Fruit fly (Drosophila melanogaster) whole organism, wandering third instar larva: ENCODE results near the gene CG13126.

Experiments
- Abd-B ChIP-seq: fragments of >200 bp; optimal IDR thresholded peaks from 2 replicates; lab custom pipeline; 2017; ENCODE audit warnings: missing biosample characterization, missing genetic modification characterization
- CrebA ChIP-seq: fragments of 200-800 bp; sonication (Bioruptor generic); optimal IDR thresholded peaks from 2 replicates; lab custom pipeline; 2016; ENCODE audit warnings: missing biosample characterization, mild to moderate bottlenecking, missing genetic modification characterization, borderline replicate concordance
- GATAd ChIP-seq: sonication (Bioruptor generic); optimal IDR thresholded peaks from 2 replicates; lab custom pipeline; 2016; ENCODE audit warnings: missing biosample characterization, missing genetic modification characterization
- Hr78 ChIP-seq: fragments of >200 bp; optimal IDR thresholded peaks from 2 replicates; lab custom pipeline; 2017; ENCODE audit warnings: missing biosample characterization, missing genetic modification characterization
- Rel ChIP-seq, 2 experiments: fragments of 200-800 bp; sonication (Bioruptor generic) in 1 of 2; optimal IDR thresholded peaks; 2 replicates in 1 of 2; 3 replicates in 1 of 2; lab custom pipeline; 2016 to 2019; ENCODE audit warnings: mild to moderate bottlenecking in 2 of 2, missing biosample characterization in 2 of 2, missing genetic modification characterization in 2 of 2, moderate library complexity in 1 of 2
- Sp1 ChIP-seq: fragments of 200-800 bp; sonication (Bioruptor generic); optimal IDR thresholded peaks from 3 replicates; lab custom pipeline; 2019; ENCODE audit warnings: missing biosample characterization, mild to moderate bottlenecking, missing genetic modification characterization, moderate library complexity
- ey ChIP-seq: fragments of 200-800 bp; sonication (Bioruptor generic); optimal IDR thresholded peaks from 2 replicates; lab custom pipeline; 2016; ENCODE audit warnings: missing biosample characterization, missing genetic modification characterization
- foxo ChIP-seq, 2 experiments: fragments of 200-800 bp; sonication (Bioruptor generic); optimal IDR thresholded peaks; 2 replicates in 1 of 2; 3 replicates in 1 of 2; lab custom pipeline; 2016 to 2017; ENCODE audit warnings: missing biosample characterization in 2 of 2, missing genetic modification characterization in 2 of 2
- fru ChIP-seq: fragments of 200-800 bp; sonication (Bioruptor generic); optimal IDR thresholded peaks from 3 replicates; lab custom pipeline; 2016; ENCODE audit warnings: missing biosample characterization, mild to moderate bottlenecking, missing genetic modification characterization
- h ChIP-seq: fragments of 200-800 bp; sonication (Bioruptor generic); optimal IDR thresholded peaks from 3 replicates; lab custom pipeline; 2016; ENCODE audit warnings: missing biosample characterization, mild to moderate bottlenecking, missing genetic modification characterization
- jim ChIP-seq: fragments of 175-275, 200-325 bp; sonication (Bioruptor generic); optimal IDR thresholded peaks from 2 replicates; lab custom pipeline; 2016; ENCODE audit warnings: missing biosample characterization, mild to moderate bottlenecking, missing genetic modification characterization
- lola ChIP-seq: fragments of >200 bp; optimal IDR thresholded peaks from 2 replicates; lab custom pipeline; 2017; ENCODE audit warnings: missing biosample characterization, missing genetic modification characterization
- pan ChIP-seq: fragments of >200 bp; optimal IDR thresholded peaks from 2 replicates; lab custom pipeline; 2017
- tai ChIP-seq: sonication (Bioruptor generic); optimal IDR thresholded peaks from 2 replicates; lab custom pipeline; 2016; ENCODE audit warnings: missing biosample characterization, missing genetic modification characterization

dm6 chr2L:9948520-9948858 is 5.5 kb downstream of the CG13126 start:
- TF ChIP-seq Hr78: no peak
- no peak for TF ChIP-seq pan
- no peak for TF ChIP-seq lola
- no peak for TF ChIP-seq CrebA (GFP tag; lab: Kevin White, UChicago)
- no peak for TF ChIP-seq GATAd
- TF ChIP-seq foxo (GFP tag; optimal IDR thresholded peaks at IDR 0.05; lab: Kevin White, UChicago): no peak
- TF ChIP-seq Sp1 (GFP tag; lab: Kevin White, UChicago): no peak
- no peak for TF ChIP-seq jim (GFP tag; lab: Kevin White, UChicago)
- TF ChIP-seq Abd-B: no peak
- no peak for TF ChIP-seq ey (GFP tag; lab: Kevin White, UChicago)
- TF ChIP-seq fru (GFP tag; lab: Kevin White, UChicago): no peak
- no peak for TF ChIP-seq tai (GFP tag; lab: Kevin White, UChicago)
- no peak for TF ChIP-seq Rel (GFP tag; optimal IDR thresholded peaks at IDR 0.05; lab: Kevin White, UChicago)
- no peak for TF ChIP-seq Rel (tag; optimal IDR thresholded peaks at IDR 0.05; lab: Kevin White, UChicago)
- TF ChIP-seq h (GFP tag; lab: Kevin White, UChicago): peak; percentile 57
